Fruit fly (Drosophila melanogaster): ENCODE measurements around the gene Spn77Bc.
A peak's percentile ranks its signal among the peaks of the same experiment; 100 is the strongest.

The Spn77Bc gene

dm6 chr3L:20302081-20302630 lies 40.3 kb upstream of the Spn77Bc start, which contains the start of gene Pex23 (continued):
- TF ChIP-seq trh (GFP tag; optimal IDR thresholded peaks at IDR 0.05) (peak; percentile 54), CG8089 (GFP tag; optimal IDR thresholded peaks at IDR 0.05) (no peak), ab (GFP tag; optimal IDR thresholded peaks at IDR 0.05) (peak; percentile 34), fd64A (GFP tag; optimal IDR thresholded peaks at IDR 0.05) (no peak), Side (GFP tag; optimal IDR thresholded peaks at IDR 0.05) (peak; percentile 21), BEAF-32 (GFP tag; optimal IDR thresholded peaks at IDR 0.05) (peak; percentile 99), CkIIα-i1 (GFP tag; IDR thresholded peaks at IDR 0.05) (0 out of 2 replicates have a peak, but pooled peaks have one; percentile 6), eve (GFP tag; optimal IDR thresholded peaks at IDR 0.05) (no peak), CG12391 (tag; optimal IDR thresholded peaks at IDR 0.05) (peak; percentile 90), Xrp1 (GFP tag; IDR thresholded peaks at IDR 0.05) (peak; percentile 82), fd96Cb (tag; optimal IDR thresholded peaks at IDR 0.05) (peak; percentile 66), inv (GFP tag; IDR thresholded peaks at IDR 0.05; ENCODE audit: partially characterized antibody) (peak; percentile 99), mam (GFP tag; optimal IDR thresholded peaks at IDR 0.05) (peak; percentile 87), bigmax (GFP tag; optimal IDR thresholded peaks at IDR 0.05) (no peak), CG12219 (GFP tag; optimal IDR thresholded peaks at IDR 0.05) (peak; percentile 33), Ssrp (tag; optimal IDR thresholded peaks at IDR 0.05) (peak; percentile 79), gro (GFP tag; optimal IDR thresholded peaks at IDR 0.05) (peak; percentile 76), CG3163 (GFP tag; optimal IDR thresholded peaks at IDR 0.05) (peak; percentile 2), H2.0 (GFP tag; IDR thresholded peaks at IDR 0.05) (peak; percentile 71), Mrtf (GFP tag; IDR thresholded peaks at IDR 0.05) (peak; percentile 57; the same call in 1 of the 3 replicates)

- TF ChIP-seq seq (GFP tag; IDR thresholded peaks at IDR 0.05) (0 out of 2 replicates have a peak, but pooled peaks have one; percentile 10), phol (tag; optimal IDR thresholded peaks at IDR 0.05) (no peak), CG1792 (GFP tag; optimal IDR thresholded peaks at IDR 0.05) (no peak), Gug (GFP tag; IDR thresholded peaks at IDR 0.05) (no peak), eve (GFP tag; optimal IDR thresholded peaks at IDR 0.05) (no peak), grau (tag; optimal IDR thresholded peaks at IDR 0.05) (no peak), Med (GFP tag) (peak; percentile 4), CG32767 (GFP tag; IDR thresholded peaks at IDR 0.05) (0 out of 2 replicates have a peak, but pooled peaks have one; percentile 22), HmgZ (tag; optimal IDR thresholded peaks at IDR 0.05) (no peak), Deaf1 (tag; optimal IDR thresholded peaks at IDR 0.05) (peak; percentile 62), onecut (GFP tag; IDR thresholded peaks at IDR 0.05) (peak; percentile 44; the same call in 1 of the 2 replicates), nom (GFP tag; optimal IDR thresholded peaks at IDR 0.05) (peak; percentile 15), crol (GFP tag; IDR thresholded peaks at IDR 0.05) (peak; percentile 92), wor (GFP tag; IDR thresholded peaks at IDR 0.05) (no peak), CG2120 (GFP tag; optimal IDR thresholded peaks at IDR 0.05) (peak; percentile 8), pita (GFP tag; optimal IDR thresholded peaks at IDR 0.05) (no peak), ac (GFP tag; optimal IDR thresholded peaks at IDR 0.05) (no peak), MESR4 (GFP tag; optimal IDR thresholded peaks at IDR 0.05) (no peak), dpn (GFP tag; optimal IDR thresholded peaks at IDR 0.05) (no peak), hb (GFP tag; IDR thresholded peaks at IDR 0.05; ENCODE audit: partially characterized antibody) (no peak), ewg (GFP tag; optimal IDR thresholded peaks at IDR 0.05) (peak; percentile 99), Nf-YC (tag; optimal IDR thresholded peaks at IDR 0.05) (peak; percentile 3), rib (GFP tag; IDR thresholded peaks at IDR 0.05) (no peak), H15 (GFP tag; IDR thresholded peaks at IDR 0.05) (no peak), lab (GFP tag; optimal IDR thresholded peaks at IDR 0.05) (peak; percentile 37), CG34422 (GFP tag; IDR thresholded peaks at IDR 0.05) (peak; percentile 31; the same call in 1 of the 3 replicates), CG8290 (GFP tag; optimal IDR thresholded peaks at IDR 0.05) (no peak), CG8290 (tag; optimal IDR thresholded peaks at IDR 0.05) (peak in 1 of 2 experiments; percentile 24), CG1024 (GFP tag; IDR thresholded peaks at IDR 0.05) (no peak), CG42726 (GFP tag; IDR thresholded peaks at IDR 0.05; ENCODE audit: partially characterized antibody) (0 out of 2 replicates have a peak, but pooled peaks have one; percentile 42), zf30C (GFP tag; optimal IDR thresholded peaks at IDR 0.05) (peak; percentile 53), Rfx (GFP tag; IDR thresholded peaks at IDR 0.05) (no peak)
These were observed 36.3 kb upstream of the Spn77Bc start, which contains the start of gene CG32225 for dm6 chr3L:20306142-20306541. Gene CG32225, minus strand, starts transcription at chr3L:20306283.
